Fruit fly (Drosophila melanogaster): Measurements from ENCODE around the gene Ype.

dm6 chrX:13397610-13398009 is 10.4 kb upstream of the Ype start:
- TF ChIP-seq woc (GFP tag; optimal IDR thresholded peaks at IDR 0.05) (no peak), Abd-B (GFP tag; optimal IDR thresholded peaks at IDR 0.05) (no peak), Myc (optimal IDR thresholded peaks at IDR 0.05) (no peak), h (GFP tag; optimal IDR thresholded peaks at IDR 0.05) (no peak)
